Fruit fly (Drosophila melanogaster): Measurements from ENCODE around the gene SrpRbeta.

SrpRbeta gene

DNA sequence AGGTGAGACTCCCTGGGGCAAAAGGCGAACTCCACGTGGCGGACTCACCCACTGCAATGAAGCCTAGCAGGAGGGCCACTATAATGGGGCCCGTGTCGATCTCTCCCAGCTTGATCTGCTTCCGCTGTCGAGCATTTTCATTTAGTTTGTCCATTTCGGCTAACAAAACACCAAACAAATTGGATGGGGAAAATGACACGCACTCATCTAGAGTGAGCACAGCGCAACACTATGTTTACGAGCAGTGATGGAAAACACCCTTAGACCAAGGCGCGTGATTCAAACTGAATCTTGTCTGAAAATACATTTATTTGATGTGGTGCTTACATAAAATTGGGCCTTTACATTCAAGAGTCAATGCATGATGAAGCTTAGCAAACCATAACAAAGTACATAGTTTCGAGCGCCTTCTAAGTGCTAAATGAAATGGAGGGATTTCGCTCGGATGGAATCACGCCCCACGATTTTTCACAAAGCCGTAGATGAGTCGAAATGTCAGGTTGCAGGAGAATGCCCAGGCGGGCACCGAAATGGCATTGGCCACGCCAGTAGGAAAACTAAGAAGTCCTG, at the start of gene SrpRbeta:
Gene SrpRbeta (minus strand): TSS at position 236 of the 570 bp plus-strand sequence.
- TF ChIP-seq CG4496 (GFP tag; IDR thresholded peaks at IDR 0.05) (no peak), Snoo (tag; optimal IDR thresholded peaks at IDR 0.05) (peak; percentile 30), CG12605 (GFP tag; IDR thresholded peaks at IDR 0.05) (no peak), EcR (GFP tag; optimal IDR thresholded peaks at IDR 0.05) (no peak), CG32121 (GFP tag; IDR thresholded peaks at IDR 0.05) (no peak), CG8159 (tag; optimal IDR thresholded peaks at IDR 0.05) (no peak), Pif1A (GFP tag; optimal IDR thresholded peaks at IDR 0.05) (peak; percentile 4), CG9948 (tag; optimal IDR thresholded peaks at IDR 0.05) (no peak), CG17806 (tag; optimal IDR thresholded peaks at IDR 0.05) (no peak), Ets98B (GFP tag; IDR thresholded peaks at IDR 0.05) (no peak), CG14655 (GFP tag; optimal IDR thresholded peaks at IDR 0.05) (no peak)

DNA sequence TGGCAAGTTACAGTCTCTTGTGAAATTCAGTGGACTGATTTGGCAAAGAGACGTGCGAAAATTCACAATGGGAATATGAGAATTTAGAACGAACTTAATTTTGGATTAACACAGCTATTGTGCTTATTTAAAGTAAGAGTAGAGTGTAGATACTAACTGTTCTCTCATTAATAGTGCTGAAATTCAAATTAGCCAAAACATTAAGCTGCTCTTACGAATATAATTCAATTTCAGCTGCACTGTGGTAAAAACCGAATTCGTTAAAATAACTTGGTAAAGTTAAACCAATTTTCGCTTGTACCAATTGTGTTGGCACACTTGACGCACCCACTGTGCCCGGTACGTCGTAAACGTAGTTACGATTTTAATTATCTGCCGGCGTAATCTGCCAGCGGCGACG, 47.9 kb upstream of the SrpRbeta start:
- TF ChIP-seq Ets98B (GFP tag; IDR thresholded peaks at IDR 0.05): peak; percentile 45
- TF ChIP-seq CG15710 (tag; optimal IDR thresholded peaks at IDR 0.05): peak; percentile 71
- TF ChIP-seq Snoo (tag; optimal IDR thresholded peaks at IDR 0.05): peak; percentile 43
- TF ChIP-seq Pif1B (GFP tag; optimal IDR thresholded peaks at IDR 0.05): peak; percentile 70
- no peak for TF ChIP-seq CG10348 (GFP tag; IDR thresholded peaks at IDR 0.05)
- TF ChIP-seq CG8301 (tag; optimal IDR thresholded peaks at IDR 0.05): peak; percentile 70
- TF ChIP-seq gl (tag; optimal IDR thresholded peaks at IDR 0.05): peak; percentile 42
- peak; percentile 16 for TF ChIP-seq D1 (tag; optimal IDR thresholded peaks at IDR 0.05)
- TF ChIP-seq CG4496 (GFP tag; IDR thresholded peaks at IDR 0.05): peak; percentile 67
- TF ChIP-seq rn (GFP tag; IDR thresholded peaks at IDR 0.05): 0 out of 2 replicates have a peak, but pooled peaks have one; percentile 15
- TF ChIP-seq CG32121 (GFP tag; IDR thresholded peaks at IDR 0.05): peak; percentile 53; the same call in 1 of the 2 replicates
- TF ChIP-seq fd96Ca (GFP tag; IDR thresholded peaks at IDR 0.05): peak; percentile 42; the same call in 1 of the 3 replicates
- TF ChIP-seq CG9948 (tag; optimal IDR thresholded peaks at IDR 0.05): peak; percentile 71
- TF ChIP-seq CG34367 (tag; optimal IDR thresholded peaks at IDR 0.05): peak; percentile 64
- peak; percentile 75 for TF ChIP-seq CG8159 (tag; optimal IDR thresholded peaks at IDR 0.05)
- peak; percentile 56 for TF ChIP-seq Pif1A (GFP tag; optimal IDR thresholded peaks at IDR 0.05)
- no peak for TF ChIP-seq CG12605 (GFP tag; IDR thresholded peaks at IDR 0.05)
- no peak for TF ChIP-seq EcR (GFP tag; optimal IDR thresholded peaks at IDR 0.05)
- peak; percentile 22 for TF ChIP-seq CG13204 (GFP tag; optimal IDR thresholded peaks at IDR 0.05)
- TF ChIP-seq CG14655 (GFP tag; optimal IDR thresholded peaks at IDR 0.05): peak; percentile 81
- TF ChIP-seq CG17806 (tag; optimal IDR thresholded peaks at IDR 0.05): peak; percentile 68

DNA sequence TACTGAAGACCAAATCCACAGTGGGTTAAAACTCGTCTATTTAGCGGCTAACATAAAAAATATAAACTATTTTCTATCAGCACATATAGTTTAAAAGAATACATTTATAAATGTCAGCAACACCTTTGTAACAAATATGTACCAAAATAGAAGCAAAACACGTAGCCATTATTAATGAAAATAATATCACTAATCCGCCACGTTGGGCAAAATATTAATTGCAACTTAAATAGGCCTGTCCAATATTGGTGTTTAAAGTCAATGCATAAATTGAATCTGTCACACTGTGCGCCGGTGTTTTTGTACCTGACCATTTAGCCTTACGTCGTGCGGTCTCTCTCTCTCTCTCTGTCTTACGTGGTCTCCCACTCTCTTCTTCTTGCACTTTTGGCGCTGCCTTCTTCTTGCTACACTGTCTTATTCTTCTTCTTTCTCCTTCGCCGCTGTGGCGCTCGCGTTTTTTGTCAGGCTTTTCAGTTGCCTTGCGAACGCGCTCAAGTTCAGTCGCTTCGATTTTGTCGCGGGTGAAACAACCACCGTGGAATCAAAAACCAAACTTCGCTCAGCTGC, 46.0 kb upstream of the SrpRbeta start:
- peak; percentile 94 for TF ChIP-seq Snoo (tag; optimal IDR thresholded peaks at IDR 0.05)
- TF ChIP-seq CG10348 (GFP tag; IDR thresholded peaks at IDR 0.05): peak; percentile 95
- peak; percentile 92 for TF ChIP-seq CG32121 (GFP tag; IDR thresholded peaks at IDR 0.05)
- peak; percentile 69 for TF ChIP-seq CG12605 (GFP tag; IDR thresholded peaks at IDR 0.05)
- TF ChIP-seq Pif1B (GFP tag; optimal IDR thresholded peaks at IDR 0.05): peak; percentile 89
- peak; percentile 94 for TF ChIP-seq CG13204 (GFP tag; optimal IDR thresholded peaks at IDR 0.05)
- peak; percentile 97 for TF ChIP-seq CG34367 (tag; optimal IDR thresholded peaks at IDR 0.05)
- TF ChIP-seq CG8159 (tag; optimal IDR thresholded peaks at IDR 0.05): peak; percentile 98
- TF ChIP-seq CG9948 (tag; optimal IDR thresholded peaks at IDR 0.05): peak; percentile 98
- TF ChIP-seq CG17806 (tag; optimal IDR thresholded peaks at IDR 0.05): peak; percentile 90
- peak; percentile 97 for TF ChIP-seq CG4496 (GFP tag; IDR thresholded peaks at IDR 0.05)
- peak; percentile 99 for TF ChIP-seq CG14655 (GFP tag; optimal IDR thresholded peaks at IDR 0.05)
- TF ChIP-seq Ets98B (GFP tag; IDR thresholded peaks at IDR 0.05): peak; percentile 92
- TF ChIP-seq CG15710 (tag; optimal IDR thresholded peaks at IDR 0.05): peak; percentile 95
- TF ChIP-seq fd96Ca (GFP tag; IDR thresholded peaks at IDR 0.05): peak; percentile 98
- TF ChIP-seq D1 (tag; optimal IDR thresholded peaks at IDR 0.05): peak; percentile 63
- TF ChIP-seq Pif1A (GFP tag; optimal IDR thresholded peaks at IDR 0.05): peak; percentile 94
- peak; percentile 84 for TF ChIP-seq gl (tag; optimal IDR thresholded peaks at IDR 0.05)
- peak; percentile 91 for TF ChIP-seq CG8301 (tag; optimal IDR thresholded peaks at IDR 0.05)
- TF ChIP-seq EcR (GFP tag; optimal IDR thresholded peaks at IDR 0.05): peak; percentile 48
- TF ChIP-seq rn (GFP tag; IDR thresholded peaks at IDR 0.05): peak; percentile 95

DNA sequence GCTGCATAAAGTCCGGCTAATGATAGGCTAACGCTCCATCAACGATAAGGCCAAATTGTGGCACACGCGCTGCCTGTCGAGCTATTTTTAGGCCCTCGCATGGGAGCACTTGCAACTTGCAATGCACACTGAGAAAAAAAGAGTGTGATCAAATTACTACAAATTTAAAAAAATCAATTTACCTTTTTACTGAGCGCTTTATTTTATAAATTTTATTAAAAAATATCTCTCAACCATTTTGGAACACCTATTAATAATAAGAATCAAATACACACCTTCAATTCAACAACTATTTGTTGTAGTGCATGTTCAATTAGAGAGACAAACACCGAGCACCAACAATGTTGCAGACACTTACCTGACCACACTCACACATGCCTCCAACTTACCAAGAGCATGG, 45.5 kb upstream of the SrpRbeta start:
- peak; percentile 96 for TF ChIP-seq Ets98B (GFP tag; IDR thresholded peaks at IDR 0.05)
- no peak for TF ChIP-seq Pif1A (GFP tag; optimal IDR thresholded peaks at IDR 0.05)
- TF ChIP-seq CG34367 (tag; optimal IDR thresholded peaks at IDR 0.05): peak; percentile 19
- no peak for TF ChIP-seq EcR (GFP tag; optimal IDR thresholded peaks at IDR 0.05)
- TF ChIP-seq CG12605 (GFP tag; IDR thresholded peaks at IDR 0.05): peak; percentile 96
- TF ChIP-seq rn (GFP tag; IDR thresholded peaks at IDR 0.05): peak; percentile 91
- TF ChIP-seq CG4496 (GFP tag; IDR thresholded peaks at IDR 0.05): peak; percentile 96
- peak; percentile 71 for TF ChIP-seq CG17806 (tag; optimal IDR thresholded peaks at IDR 0.05)
- peak; percentile 85 for TF ChIP-seq CG8301 (tag; optimal IDR thresholded peaks at IDR 0.05)
- no peak for TF ChIP-seq D1 (tag; optimal IDR thresholded peaks at IDR 0.05)
- TF ChIP-seq CG15710 (tag; optimal IDR thresholded peaks at IDR 0.05): no peak
- TF ChIP-seq Pif1B (GFP tag; optimal IDR thresholded peaks at IDR 0.05): peak; percentile 32
- no peak for TF ChIP-seq CG14655 (GFP tag; optimal IDR thresholded peaks at IDR 0.05)
- peak; percentile 66 for TF ChIP-seq CG10348 (GFP tag; IDR thresholded peaks at IDR 0.05)
- TF ChIP-seq CG13204 (GFP tag; optimal IDR thresholded peaks at IDR 0.05): no peak
- no peak for TF ChIP-seq Snoo (tag; optimal IDR thresholded peaks at IDR 0.05)
- no peak for TF ChIP-seq CG8159 (tag; optimal IDR thresholded peaks at IDR 0.05)
- peak; percentile 66 for TF ChIP-seq CG9948 (tag; optimal IDR thresholded peaks at IDR 0.05)
- peak; percentile 70 for TF ChIP-seq fd96Ca (GFP tag; IDR thresholded peaks at IDR 0.05)
- TF ChIP-seq gl (tag; optimal IDR thresholded peaks at IDR 0.05): no peak
- peak; percentile 97 for TF ChIP-seq CG32121 (GFP tag; IDR thresholded peaks at IDR 0.05)

DNA sequence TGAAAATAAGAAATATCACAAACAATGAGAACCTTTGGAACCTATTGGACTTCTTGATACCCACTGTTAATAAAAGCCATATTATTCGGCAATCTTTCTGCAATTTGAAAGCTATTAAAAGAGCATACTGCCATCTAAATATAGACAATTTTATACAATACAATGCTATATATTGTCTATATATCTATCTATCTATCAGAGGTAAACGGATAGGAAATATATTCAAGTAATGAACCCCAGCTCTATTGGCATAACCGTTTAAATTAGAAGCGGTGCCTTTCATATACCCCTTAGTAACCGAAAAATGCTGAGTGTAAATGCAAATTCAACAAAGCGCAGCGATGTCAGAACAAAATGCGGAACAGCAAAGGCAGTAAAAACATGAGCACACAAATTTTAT, 43.8 kb upstream of the SrpRbeta start:
- no peak for TF ChIP-seq CG34367 (tag; optimal IDR thresholded peaks at IDR 0.05)
- no peak for TF ChIP-seq CG8159 (tag; optimal IDR thresholded peaks at IDR 0.05)
- TF ChIP-seq Snoo (tag; optimal IDR thresholded peaks at IDR 0.05): peak; percentile 32
